Worm (Caenorhabditis elegans): ENCODE data around the gene C50E3.13.

ce11 chrV:7601443-7601842 is 22.6 kb downstream of the C50E3.13 start, which contains the start of gene scl-26:
- no peak for TF ChIP-seq ama-1 (optimal IDR thresholded peaks at IDR 0.05)
- TF ChIP-seq ets-7 (tag; optimal IDR thresholded peaks at IDR 0.05), result no peak
- TF ChIP-seq F13C5.2 (tag; optimal IDR thresholded peaks at IDR 0.05), result no peak
- TF ChIP-seq tbx-11 (GFP tag; IDR thresholded peaks at IDR 0.05), result no peak
- TF ChIP-seq tra-4 (tag; optimal IDR thresholded peaks at IDR 0.05), result no peak
- no peak for TF ChIP-seq pes-1 (GFP tag; IDR thresholded peaks at IDR 0.05)
- TF ChIP-seq B0310.2 (tag; optimal IDR thresholded peaks at IDR 0.05), result no peak
- TF ChIP-seq hmbx-1 (tag; optimal IDR thresholded peaks at IDR 0.05), result no peak

All from whole organism, early embryonic.